Worm (Caenorhabditis elegans) whole organism, L1 larva: ENCODE data around the gene T20D4.7.
A peak's percentile ranks its signal among the peaks of the same experiment; 100 is the strongest.

ENCODE experiments used
- C04F5.9 ChIP-seq: sonication (generic microtip); optimal IDR thresholded peaks from 2 replicates; lab custom pipeline; 2016; ENCODE audit warnings: missing genetic modification characterization, missing compliant biosample characterization
- C16A3.4 ChIP-seq: fragments of 150-350 bp; optimal IDR thresholded peaks from 2 replicates; lab custom pipeline; 2014; ENCODE audit warnings: missing biosample characterization, missing genetic modification characterization
- alr-1 ChIP-seq: fragments of 200-800 bp; sonication (Bioruptor generic); optimal IDR thresholded peaks from 2 replicates; lab custom pipeline; 2018; ENCODE audit warnings: borderline replicate concordance, mild to moderate bottlenecking, missing genetic modification characterization, missing compliant biosample characterization
- blmp-1 ChIP-seq: fragments of 150-350 bp; optimal IDR thresholded peaks from 2 replicates; lab custom pipeline; 2014; ENCODE audit warnings: missing biosample characterization, missing genetic modification characterization
- ceh-63 ChIP-seq: fragments of 200-800 bp; sonication (Bioruptor generic); optimal IDR thresholded peaks from 2 replicates; lab custom pipeline; 2018; ENCODE audit warnings: mild to moderate bottlenecking, missing genetic modification characterization, missing compliant biosample characterization
- ceh-82 ChIP-seq, 3 experiments: fragments of 150-350 bp in 1 of 3; sonication (generic microtip) in 2 of 3; optimal IDR thresholded peaks; 2 replicates each; lab custom pipeline; 2014 to 2017; ENCODE audit warnings: missing biosample characterization in 3 of 3, missing genetic modification characterization in 3 of 3
- ceh-88 ChIP-seq: fragments of 200-800 bp; sonication (Bioruptor generic); IDR thresholded peaks from 2 replicates; pipeline ENCODE4 v1.3.6; 2022; ENCODE audit warnings: missing genetic modification characterization, missing compliant biosample characterization
- dsc-1 ChIP-seq: sonication (generic microtip); optimal IDR thresholded peaks from 2 replicates; lab custom pipeline; 2016; ENCODE audit warnings: mild to moderate bottlenecking, missing genetic modification characterization, missing compliant biosample characterization
- efl-1 ChIP-seq, 4 experiments: fragments of 150-350 bp; optimal IDR thresholded peaks in 3 of 4; peaks in 1 of 4; 1 replicate in 1 of 4; 2 replicates in 3 of 4; lab custom pipeline; 2014; ENCODE audit warnings: missing biosample characterization in 2 of 4, missing genetic modification characterization in 2 of 4, missing genetic modification reagents in 2 of 4
- egl-27 ChIP-seq, 2 experiments: fragments of 150-350 bp in 1 of 2; sonication (generic microtip); optimal IDR thresholded peaks; 3 replicates each; lab custom pipeline; 2017 to 2018; ENCODE audit warnings: missing biosample characterization in 2 of 2, missing genetic modification characterization in 2 of 2, missing genetic modification reagents in 2 of 2
- fkh-10 ChIP-seq: sonication (generic microtip); optimal IDR thresholded peaks from 2 replicates; lab custom pipeline; 2017; ENCODE audit warnings: missing biosample characterization, missing genetic modification reagents, missing genetic modification characterization
- fkh-4 ChIP-seq: sonication (generic microtip); optimal IDR thresholded peaks from 2 replicates; lab custom pipeline; 2016; ENCODE audit warnings: missing compliant biosample characterization, missing genetic modification characterization, borderline replicate concordance
- fkh-8 ChIP-seq: sonication (generic microtip); optimal IDR thresholded peaks from 2 replicates; lab custom pipeline; 2016; ENCODE audit warnings: mild to moderate bottlenecking, missing genetic modification characterization, missing compliant biosample characterization
- fos-1 ChIP-seq: fragments of 150-350 bp; optimal IDR thresholded peaks from 2 replicates; lab custom pipeline; 2014; ENCODE audit warnings: missing biosample characterization, missing genetic modification characterization
- hlh-4 ChIP-seq: sonication (generic microtip); optimal IDR thresholded peaks from 2 replicates; lab custom pipeline; 2016; ENCODE audit warnings: mild to moderate bottlenecking, missing genetic modification characterization, missing compliant biosample characterization
- irx-1 ChIP-seq: sonication (generic microtip); optimal IDR thresholded peaks from 2 replicates; lab custom pipeline; 2016; ENCODE audit warnings: missing genetic modification characterization, missing compliant biosample characterization
- isw-1 ChIP-seq: fragments of 200-800 bp; sonication (Bioruptor generic); IDR thresholded peaks from 2 replicates; pipeline ENCODE4 v1.3.6; 2022; ENCODE audit warnings: missing genetic modification characterization, missing compliant biosample characterization
- jun-1 ChIP-seq: fragments of 150-350 bp; optimal IDR thresholded peaks from 2 replicates; lab custom pipeline; 2014; ENCODE audit warnings: missing biosample characterization, missing genetic modification reagents, missing genetic modification characterization
- lin-14 ChIP-seq: fragments of 200-800 bp; sonication (Bioruptor generic); optimal IDR thresholded peaks from 2 replicates; lab custom pipeline; 2018; ENCODE audit warnings: mild to moderate bottlenecking, missing genetic modification characterization, moderate library complexity, missing compliant biosample characterization
- lin-35 ChIP-seq, 2 experiments: fragments of 150-350 bp; optimal IDR thresholded peaks; 2 replicates each; lab custom pipeline; 2014; ENCODE audit warnings: missing biosample characterization in 2 of 2, missing genetic modification characterization in 2 of 2, missing genetic modification reagents in 2 of 2
- lin-39 ChIP-seq: fragments of 150-350 bp; optimal IDR thresholded peaks from 2 replicates; lab custom pipeline; 2014; ENCODE audit warnings: missing biosample characterization, missing genetic modification reagents, missing genetic modification characterization
- mab-9 ChIP-seq: fragments of 200-800 bp; sonication (Bioruptor generic); IDR thresholded peaks from 2 replicates; pipeline ENCODE4 v1.3.6; 2022; ENCODE audit warnings: missing genetic modification reagents, missing genetic modification characterization, missing compliant biosample characterization
- mdl-1 ChIP-seq, 2 experiments: fragments of 150-350 bp; optimal IDR thresholded peaks; 2 replicates each; lab custom pipeline; 2014 to 2017; ENCODE audit warnings: missing biosample characterization in 2 of 2, missing genetic modification characterization in 2 of 2, inconsistent platforms in 1 of 2
- mep-1 ChIP-seq: fragments of 150-350 bp; optimal IDR thresholded peaks from 2 replicates; lab custom pipeline; 2014; ENCODE audit warnings: missing biosample characterization, missing genetic modification characterization
- nhr-19 ChIP-seq: fragments of 200-800 bp; sonication (Bioruptor generic); conservative IDR thresholded peaks from 2 replicates; pipeline ENCODE4 v1.3.6; 2022; ENCODE audit warnings: missing genetic modification characterization, missing compliant biosample characterization
- nhr-20 ChIP-seq: sonication (generic microtip); optimal IDR thresholded peaks from 2 replicates; lab custom pipeline; 2016; ENCODE audit warnings: mild to moderate bottlenecking, missing genetic modification characterization, missing compliant biosample characterization
- nhr-28 ChIP-seq: fragments of 150-350 bp; optimal IDR thresholded peaks from 2 replicates; lab custom pipeline; 2014; ENCODE audit warnings: missing biosample characterization, missing genetic modification characterization
- nhr-85 ChIP-seq: sonication (generic microtip); peaks from one replicate; lab custom pipeline; 2016; ENCODE audit warnings: missing genetic modification characterization, inconsistent platforms, missing compliant biosample characterization
- rnt-1 ChIP-seq: sonication (generic microtip); optimal IDR thresholded peaks from 2 replicates; lab custom pipeline; 2016; ENCODE audit warnings: mild to moderate bottlenecking, missing genetic modification characterization, moderate library complexity, missing compliant biosample characterization
- skn-1 ChIP-seq: fragments of 150-350 bp; optimal IDR thresholded peaks from 2 replicates; lab custom pipeline; 2014; ENCODE audit warnings: missing biosample characterization, missing genetic modification characterization
- snu-23 ChIP-seq: sonication (generic microtip); optimal IDR thresholded peaks from 2 replicates; lab custom pipeline; 2016; ENCODE audit warnings: missing genetic modification characterization, missing compliant biosample characterization
- sup-37 ChIP-seq: fragments of 200-800 bp; sonication (Bioruptor generic); optimal IDR thresholded peaks from 2 replicates; lab custom pipeline; 2018; ENCODE audit warnings: mild to moderate bottlenecking, missing genetic modification characterization, missing compliant biosample characterization
- swsn-7 ChIP-seq: sonication (generic microtip); optimal IDR thresholded peaks from 2 replicates; lab custom pipeline; 2016; ENCODE audit warnings: missing genetic modification characterization, missing compliant biosample characterization
- tbx-2 ChIP-seq: sonication (generic microtip); optimal IDR thresholded peaks from 2 replicates; lab custom pipeline; 2016; ENCODE audit warnings: missing genetic modification characterization, missing compliant biosample characterization
- unc-130 ChIP-seq: fragments of 150-350 bp; optimal IDR thresholded peaks from 2 replicates; lab custom pipeline; 2017; ENCODE audit warnings: missing biosample characterization, missing genetic modification characterization, inconsistent platforms
- unc-62 ChIP-seq: fragments of 150-350 bp; optimal IDR thresholded peaks from 2 replicates; lab custom pipeline; 2014; ENCODE audit warnings: missing biosample characterization, missing genetic modification reagents, missing genetic modification characterization
- unc-98 ChIP-seq: fragments of 200-800 bp; sonication (Bioruptor generic); IDR thresholded peaks from 2 replicates; pipeline ENCODE4 v1.3.6; 2022; ENCODE audit warnings: missing genetic modification characterization, missing compliant biosample characterization
- zag-1 ChIP-seq: fragments of 150-350 bp; optimal IDR thresholded peaks from 2 replicates; lab custom pipeline; 2014; ENCODE audit warnings: missing biosample characterization, missing genetic modification characterization
- ztf-4 ChIP-seq: fragments of 150-350 bp; optimal IDR thresholded peaks from 2 replicates; lab custom pipeline; 2014; ENCODE audit warnings: missing biosample characterization, missing genetic modification characterization

The T20D4.7 gene

ce11 chrV:3409498-3409897 lies 796 bp downstream of the T20D4.7 start:
- TF ChIP-seq dsc-1 (tag; lab: Kevin White, UChicago) (peak; percentile 14), tbx-2 (tag; lab: Kevin White, UChicago) (no peak)

ce11 chrV:3410098-3410570 lies 1.4 kb downstream of the T20D4.7 start, which contains the start of gene arrd-22:
Gene arrd-22, plus strand, starts transcription at chrV:3410520.
- TF ChIP-seq blmp-1 (tag; lab: Kevin White, UChicago) (peak; percentile 38), lin-14 (GFP tag; lab: Kevin White, UChicago) (peak; percentile 84), rnt-1 (tag; lab: Kevin White, UChicago) (peak; percentile 30), nhr-19 (GFP tag; lab: Robert Waterston, UW) (peak; percentile 8; the same call in 1 of the 2 replicates), alr-1 (tag; lab: Kevin White, UChicago) (no peak), nhr-85 (tag; lab: Kevin White, UChicago) (peak; percentile 86), fkh-10 (GFP tag; lab: Kevin White, UChicago) (no peak), nhr-20 (tag; lab: Kevin White, UChicago) (peak; percentile 26), ztf-4 (tag; lab: Kevin White, UChicago) (no peak), ceh-82 (tag; optimal IDR thresholded peaks at IDR 0.05; lab: Kevin White, UChicago) (peak in 1 of 3 experiments; percentile 30), mep-1 (tag; lab: Kevin White, UChicago) (peak; percentile 38)

- TF ChIP-seq C16A3.4 (tag; lab: Kevin White, UChicago) (no peak), unc-98 (GFP tag; lab: Robert Waterston, UW) (no peak), irx-1 (tag; lab: Kevin White, UChicago) (no peak), efl-1 (optimal IDR thresholded peaks at IDR 0.05; lab: Kevin White, UChicago) (no peak), efl-1 (GFP tag; optimal IDR thresholded peaks at IDR 0.05 in 1 of 2; lab: Kevin White, UChicago) (peak in 1 of 2 experiments; percentile 6), snu-23 (GFP tag; lab: Kevin White, UChicago) (no peak)
- TF ChIP-seq, all 84 proteins: peak for 1
Observed at ce11 chrV:3413010-3413409, 4.3 kb downstream of the T20D4.7 start, which contains the start of gene txt-11. Gene txt-11, plus strand, starts transcription at chrV:3413310.

- TF ChIP-seq ceh-63 (no peak), irx-1 (tag; lab: Kevin White, UChicago) (no peak), isw-1 (no peak), nhr-28 (tag; lab: Kevin White, UChicago) (no peak), mab-9 (GFP tag; lab: Robert Waterston, UW) (no peak), skn-1 (tag; lab: Kevin White, UChicago) (no peak), unc-98 (GFP tag; lab: Robert Waterston, UW) (no peak), swsn-7 (tag; lab: Kevin White, UChicago) (no peak)
Observed at ce11 chrV:3417928-3418327, 9.2 kb downstream of the T20D4.7 start, which contains the start of gene T20D4.3. Gene T20D4.3, plus strand, starts transcription at chrV:3418228.

- TF ChIP-seq hlh-4 = no peak
- TF ChIP-seq efl-1 (optimal IDR thresholded peaks at IDR 0.05; lab: Kevin White, UChicago) = no peak
- peak in 1 of 2 experiments; percentile 56 for TF ChIP-seq efl-1 (GFP tag; optimal IDR thresholded peaks at IDR 0.05 in 1 of 2; lab: Kevin White, UChicago)
- TF ChIP-seq, all 84 proteins: peak for 1
Observed at ce11 chrV:3424341-3424740, 15.6 kb downstream of the T20D4.7 start, which contains the start of gene srab-21. Gene srab-21, minus strand, starts transcription at chrV:3424441.

- TF ChIP-seq nhr-19 (GFP tag; lab: Robert Waterston, UW) (no peak), skn-1 (tag; lab: Kevin White, UChicago) (no peak), hlh-4 (no peak), fos-1 (no peak), egl-27 (tag; optimal IDR thresholded peaks at IDR 0.05; lab: Kevin White, UChicago) (no peak), jun-1 (no peak), rnt-1 (tag; lab: Kevin White, UChicago) (no peak), ceh-88 (GFP tag; lab: Robert Waterston, UW) (no peak), fkh-8 (no peak), lin-14 (GFP tag; lab: Kevin White, UChicago) (no peak), lin-35 (GFP tag; optimal IDR thresholded peaks at IDR 0.05; lab: Kevin White, UChicago) (no peak), fkh-4 (tag; lab: Kevin White, UChicago) (no peak), lin-39 (tag; lab: Kevin White, UChicago) (no peak), blmp-1 (tag; lab: Kevin White, UChicago) (no peak), unc-130 (tag; lab: Kevin White, UChicago) (no peak), mdl-1 (tag; optimal IDR thresholded peaks at IDR 0.05; lab: Kevin White, UChicago) (no peak), sup-37 (GFP tag; lab: Kevin White, UChicago) (no peak), zag-1 (no peak), C04F5.9 (tag; lab: Kevin White, UChicago) (no peak), unc-62 (GFP tag; lab: Kevin White, UChicago) (no peak)
Observed at ce11 chrV:3426076-3426475, 17.4 kb downstream of the T20D4.7 start, which contains the start of gene srab-22. Gene srab-22, plus strand, starts transcription at chrV:3426376.
